Worm (Caenorhabditis elegans) whole organism, early embryonic: ENCODE data around the gene F54E12.2.

Source experiments
- B0310.2 ChIP-seq: sonication (generic microtip); optimal IDR thresholded peaks from 2 replicates; lab custom pipeline; 2016; ENCODE audit warnings: mild to moderate bottlenecking, missing genetic modification characterization, missing compliant biosample characterization
- ama-1 ChIP-seq: fragments of 150-350 bp; optimal IDR thresholded peaks from 2 replicates; lab custom pipeline; 2014
- hmg-4 ChIP-seq: fragments of 200-800 bp; sonication (Bioruptor generic); optimal IDR thresholded peaks from 2 replicates; lab custom pipeline; 2018; ENCODE audit warnings: mild to moderate bottlenecking, missing genetic modification characterization, missing compliant biosample characterization

DNA sequence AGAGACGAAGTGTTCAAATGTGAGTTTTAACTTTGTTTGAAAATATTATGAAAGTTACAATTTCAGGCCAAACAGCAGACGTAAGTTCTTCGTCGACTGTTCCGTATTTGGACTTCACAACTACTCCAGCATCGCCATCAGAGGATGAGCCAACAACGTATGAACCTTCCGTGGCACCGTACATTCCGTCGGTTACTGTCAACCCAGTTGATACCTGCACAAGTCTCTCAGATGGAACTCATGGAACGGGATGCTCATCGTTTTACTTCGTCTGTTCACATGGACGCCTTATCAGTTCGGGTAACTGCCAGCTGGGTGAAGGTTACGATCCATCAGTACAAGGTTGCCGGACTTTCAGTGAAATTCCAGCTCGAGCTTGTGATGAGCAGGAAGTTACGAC, 38.7 kb upstream of the F54E12.2 start:
- no peak for TF ChIP-seq B0310.2
- no peak for TF ChIP-seq hmg-4 (GFP tag; lab: Kevin White, UChicago)
- TF ChIP-seq ama-1 (lab: Kevin White, UChicago), result no peak
